Worm (Caenorhabditis elegans): Measurements from ENCODE around the gene ZK742.4.

DNA sequence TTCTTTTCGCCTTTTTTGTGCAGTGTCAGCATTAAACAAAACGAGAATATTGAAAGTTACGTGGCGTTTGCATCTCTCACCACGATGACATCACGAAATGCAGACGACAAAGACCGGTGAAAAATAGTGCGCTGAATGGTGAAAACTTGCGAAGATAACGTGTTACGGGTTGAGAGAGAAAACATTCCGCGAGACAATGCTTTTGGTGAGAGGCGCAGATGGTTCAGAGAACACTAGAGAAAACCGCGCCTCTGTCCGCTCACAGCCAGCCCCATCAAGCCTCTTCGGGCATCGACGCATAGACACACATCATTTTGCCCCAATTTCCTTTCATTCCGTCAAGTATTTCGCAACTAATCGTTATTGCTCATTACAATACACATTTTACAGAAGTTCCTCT, 43.0 kb upstream of the ZK742.4 start, which contains the start of the genes C37C3.9 and C37C3.18:
- TF ChIP-seq unc-130 (tag; optimal IDR thresholded peaks at IDR 0.05), result peak; percentile 51
- no peak for TF ChIP-seq pag-3 (tag; optimal IDR thresholded peaks at IDR 0.05; ENCODE audit: borderline replicate concordance, insufficient read depth)
- TF ChIP-seq elt-3 (tag; optimal IDR thresholded peaks at IDR 0.05), result peak in 1 of 6 experiments; percentile 47
- TF ChIP-seq nhr-77 (tag; optimal IDR thresholded peaks at IDR 0.05), result peak; percentile 85
- no peak for TF ChIP-seq pqm-1 (tag; optimal IDR thresholded peaks at IDR 0.05)
- TF ChIP-seq vab-15 (tag; optimal IDR thresholded peaks at IDR 0.05), result no peak
- TF ChIP-seq nhr-76 (tag; optimal IDR thresholded peaks at IDR 0.05), result no peak
- peak; percentile 85 to 97 for TF ChIP-seq efl-1 (optimal IDR thresholded peaks at IDR 0.05)
- TF ChIP-seq efl-1 (GFP tag; optimal IDR thresholded peaks at IDR 0.05 in 1 of 2), result peak; percentile 54 to 90
- TF ChIP-seq mep-1 (tag; optimal IDR thresholded peaks at IDR 0.05), result peak; percentile 78
- TF ChIP-seq jun-1 (tag; optimal IDR thresholded peaks at IDR 0.05), result peak; percentile 83
- TF ChIP-seq elt-2 (tag; optimal IDR thresholded peaks at IDR 0.05), result peak; percentile 58
